Worm (Caenorhabditis elegans) whole organism, late embryonic: Measurements from ENCODE around the gene wrt-2.

ENCODE experiments used
- C08G9.2 ChIP-seq: sonication (generic microtip); optimal IDR thresholded peaks from 2 replicates; lab custom pipeline; 2016; ENCODE audit warnings: mild to moderate bottlenecking, missing genetic modification characterization, moderate library complexity, missing compliant biosample characterization
- K09A11.1 ChIP-seq: sonication (generic microtip); optimal IDR thresholded peaks from 2 replicates; lab custom pipeline; 2017; ENCODE audit warnings: antibody characterized with exemption, mild to moderate bottlenecking, missing genetic modification characterization, missing compliant biosample characterization; ENCODE audit not compliant: insufficient read depth
- T23F11.4 ChIP-seq: fragments of 200-800 bp; sonication (Bioruptor generic); optimal IDR thresholded peaks from 2 replicates; lab custom pipeline; 2018; ENCODE audit warnings: mild to moderate bottlenecking, missing genetic modification characterization, missing compliant biosample characterization
- Y22D7AL.16 ChIP-seq: sonication (generic microtip); optimal IDR thresholded peaks from 2 replicates; lab custom pipeline; 2016; ENCODE audit warnings: missing genetic modification characterization, missing compliant biosample characterization
- ceh-18 ChIP-seq: sonication (generic microtip); optimal IDR thresholded peaks from 2 replicates; lab custom pipeline; 2016; ENCODE audit warnings: missing genetic modification characterization, missing compliant biosample characterization
- ceh-2 ChIP-seq: sonication (generic microtip); optimal IDR thresholded peaks from 2 replicates; lab custom pipeline; 2016; ENCODE audit warnings: missing genotype, missing genetic modification characterization, missing compliant biosample characterization
- ceh-24 ChIP-seq: sonication (generic microtip); optimal IDR thresholded peaks from 2 replicates; lab custom pipeline; 2016; ENCODE audit warnings: mild to moderate bottlenecking, missing genetic modification characterization, missing compliant biosample characterization
- ceh-31 ChIP-seq: sonication (generic microtip); optimal IDR thresholded peaks from 2 replicates; lab custom pipeline; 2016; ENCODE audit warnings: missing genetic modification characterization, missing compliant biosample characterization
- ceh-34 ChIP-seq: sonication (generic microtip); optimal IDR thresholded peaks from 2 replicates; lab custom pipeline; 2016; ENCODE audit warnings: mild to moderate bottlenecking, missing genetic modification characterization, missing compliant biosample characterization
- ceh-48 ChIP-seq: sonication (generic microtip); optimal IDR thresholded peaks from 2 replicates; lab custom pipeline; 2016; ENCODE audit warnings: missing genetic modification characterization, inconsistent platforms, missing compliant biosample characterization
- ceh-6 ChIP-seq: fragments of 200-800 bp; sonication (Bioruptor generic); optimal IDR thresholded peaks from 2 replicates; lab custom pipeline; 2018; ENCODE audit warnings: mild to moderate bottlenecking, missing genetic modification characterization, missing compliant biosample characterization
- dmd-4 ChIP-seq: sonication (generic microtip); optimal IDR thresholded peaks from 2 replicates; lab custom pipeline; 2016; ENCODE audit warnings: borderline replicate concordance, missing genetic modification characterization, missing compliant biosample characterization
- dve-1 ChIP-seq: sonication (generic microtip); optimal IDR thresholded peaks from 2 replicates; lab custom pipeline; 2017; ENCODE audit warnings: antibody characterized with exemption, mild to moderate bottlenecking, missing genetic modification characterization, missing compliant biosample characterization
- elt-2 ChIP-seq: sonication (generic microtip); optimal IDR thresholded peaks from 2 replicates; lab custom pipeline; 2016; ENCODE audit warnings: missing genetic modification reagents, missing genetic modification characterization, missing compliant biosample characterization
- eyg-1 ChIP-seq: sonication (generic microtip); optimal IDR thresholded peaks from 2 replicates; lab custom pipeline; 2016; ENCODE audit warnings: missing genotype, missing genetic modification characterization, missing compliant biosample characterization
- fax-1 ChIP-seq: sonication (generic microtip); optimal IDR thresholded peaks from 2 replicates; lab custom pipeline; 2016; ENCODE audit warnings: missing genotype, missing genetic modification characterization, missing compliant biosample characterization
- gmeb-2 ChIP-seq: sonication (generic microtip); optimal IDR thresholded peaks from 2 replicates; lab custom pipeline; 2016; ENCODE audit warnings: missing genetic modification characterization, inconsistent platforms, missing compliant biosample characterization
- hlh-13 ChIP-seq: fragments of 200-800 bp; sonication (Bioruptor generic); optimal IDR thresholded peaks from 2 replicates; lab custom pipeline; 2018; ENCODE audit warnings: mild to moderate bottlenecking, missing genetic modification characterization, missing compliant biosample characterization
- hlh-15 ChIP-seq: sonication (generic microtip); optimal IDR thresholded peaks from 2 replicates; lab custom pipeline; 2016; ENCODE audit warnings: missing genetic modification characterization, missing compliant biosample characterization
- hlh-30 ChIP-seq: sonication (generic microtip); optimal IDR thresholded peaks from 2 replicates; lab custom pipeline; 2017; ENCODE audit warnings: antibody characterized with exemption, missing genetic modification characterization, missing compliant biosample characterization; ENCODE audit not compliant: insufficient read depth
- lim-6 ChIP-seq: sonication (generic microtip); optimal IDR thresholded peaks from 2 replicates; lab custom pipeline; 2016; ENCODE audit warnings: missing genetic modification characterization, missing compliant biosample characterization
- mec-3 ChIP-seq: sonication (generic microtip); optimal IDR thresholded peaks from 2 replicates; lab custom pipeline; 2016; ENCODE audit warnings: borderline replicate concordance, missing genetic modification characterization, missing compliant biosample characterization
- nfya-1 ChIP-seq: sonication (generic microtip); optimal IDR thresholded peaks from 2 replicates; lab custom pipeline; 2017; ENCODE audit warnings: missing genetic modification characterization, mild to moderate bottlenecking, missing compliant biosample characterization, antibody characterized with exemption, moderate library complexity
- odd-2 ChIP-seq: sonication (generic microtip); optimal IDR thresholded peaks from 2 replicates; lab custom pipeline; 2017; ENCODE audit warnings: antibody characterized with exemption, mild to moderate bottlenecking, missing genetic modification characterization, missing compliant biosample characterization
- pat-9 ChIP-seq: fragments of 200-800 bp; sonication (Bioruptor generic); optimal IDR thresholded peaks from 2 replicates; lab custom pipeline; 2018; ENCODE audit warnings: mild to moderate bottlenecking, missing genetic modification characterization, moderate library complexity, missing compliant biosample characterization
- pax-1 ChIP-seq: fragments of 150-350 bp; optimal IDR thresholded peaks from 2 replicates; lab custom pipeline; 2014; ENCODE audit warnings: missing biosample characterization, missing genetic modification characterization
- pha-2 ChIP-seq: sonication (generic microtip); optimal IDR thresholded peaks from 2 replicates; lab custom pipeline; 2017; ENCODE audit warnings: mild to moderate bottlenecking, missing genetic modification characterization, missing compliant biosample characterization
- pqm-1 ChIP-seq: sonication (generic microtip); optimal IDR thresholded peaks from 2 replicates; lab custom pipeline; 2016; ENCODE audit warnings: missing genetic modification characterization, missing compliant biosample characterization
- pros-1 ChIP-seq: fragments of 150-350 bp; optimal IDR thresholded peaks from 2 replicates; lab custom pipeline; 2014; ENCODE audit warnings: missing biosample characterization, missing genetic modification reagents, missing genetic modification characterization
- ref-2 ChIP-seq: sonication (generic microtip); optimal IDR thresholded peaks from 2 replicates; lab custom pipeline; 2016; ENCODE audit warnings: missing genetic modification characterization, missing compliant biosample characterization
- rnt-1 ChIP-seq: sonication (generic microtip); optimal IDR thresholded peaks from 2 replicates; lab custom pipeline; 2016; ENCODE audit warnings: missing genetic modification characterization, missing compliant biosample characterization
- sdc-2 ChIP-seq: sonication (generic microtip); optimal IDR thresholded peaks from 2 replicates; lab custom pipeline; 2016; ENCODE audit warnings: missing genotype, missing genetic modification characterization, missing compliant biosample characterization
- sox-2 ChIP-seq: fragments of 200-800 bp; sonication (Bioruptor generic); IDR thresholded peaks from 2 replicates; pipeline ENCODE4 v1.3.6; 2022; ENCODE audit warnings: missing genetic modification reagents, missing genetic modification characterization, missing compliant biosample characterization
- syd-9 ChIP-seq: sonication (generic microtip); optimal IDR thresholded peaks from 2 replicates; lab custom pipeline; 2016; ENCODE audit warnings: mild to moderate bottlenecking, missing genetic modification characterization, moderate library complexity, missing compliant biosample characterization
- tbx-2 ChIP-seq: sonication (generic microtip); optimal IDR thresholded peaks from 2 replicates; lab custom pipeline; 2016; ENCODE audit warnings: missing genetic modification characterization, missing compliant biosample characterization
- tbx-7 ChIP-seq: sonication (generic microtip); optimal IDR thresholded peaks from 2 replicates; lab custom pipeline; 2016; ENCODE audit warnings: missing genotype, missing genetic modification characterization, missing compliant biosample characterization
- unc-42 ChIP-seq: sonication (generic microtip); optimal IDR thresholded peaks from 2 replicates; lab custom pipeline; 2016; ENCODE audit warnings: missing genotype, missing genetic modification characterization, missing compliant biosample characterization
- unc-86 ChIP-seq: sonication (generic microtip); optimal IDR thresholded peaks from 2 replicates; lab custom pipeline; 2016; ENCODE audit warnings: missing genetic modification characterization, missing compliant biosample characterization
- zip-5 ChIP-seq: sonication (generic microtip); optimal IDR thresholded peaks from 2 replicates; lab custom pipeline; 2016; ENCODE audit warnings: missing genetic modification characterization, missing compliant biosample characterization

The wrt-2 gene

ce11 chrX:3116033-3116876 lies 22.1 kb upstream of the wrt-2 start, which contains the start of gene mai-1:
Gene mai-1 (minus strand): TSS chrX:3116589.
- peak; percentile 24 for TF ChIP-seq ref-2 (tag; lab: Kevin White, UChicago)
- no peak for TF ChIP-seq dve-1 (tag; lab: Kevin White, UChicago)
- peak; percentile 74 for TF ChIP-seq ceh-31 (tag; lab: Kevin White, UChicago)
- no peak for TF ChIP-seq pax-1 (tag; lab: Kevin White, UChicago)
- TF ChIP-seq fax-1 (tag; lab: Kevin White, UChicago): no peak
- no peak for TF ChIP-seq ceh-48
- TF ChIP-seq tbx-7 (tag; lab: Kevin White, UChicago): no peak
- TF ChIP-seq unc-86 (tag; lab: Kevin White, UChicago): no peak
- TF ChIP-seq ceh-18 (tag; lab: Kevin White, UChicago): peak; percentile 83
- TF ChIP-seq lim-6 (tag; lab: Kevin White, UChicago): no peak
- no peak for TF ChIP-seq zip-5 (tag; lab: Kevin White, UChicago)
- TF ChIP-seq nfya-1 (tag; lab: Kevin White, UChicago): peak; percentile 51
- TF ChIP-seq unc-42 (tag; lab: Kevin White, UChicago): no peak
- TF ChIP-seq odd-2 (tag; lab: Kevin White, UChicago): no peak
- TF ChIP-seq dmd-4 (tag; lab: Kevin White, UChicago): no peak
- TF ChIP-seq ceh-24 (tag; lab: Kevin White, UChicago): no peak
- no peak for TF ChIP-seq gmeb-2 (tag; lab: Kevin White, UChicago)
- TF ChIP-seq ceh-34: peak; percentile 30
- TF ChIP-seq ceh-2 (tag; lab: Kevin White, UChicago): no peak
- TF ChIP-seq C08G9.2 (tag; lab: Kevin White, UChicago): no peak
- no peak for TF ChIP-seq hlh-13 (GFP tag; lab: Kevin White, UChicago)
- TF ChIP-seq Y22D7AL.16 (tag; lab: Kevin White, UChicago): no peak
- TF ChIP-seq sox-2 (GFP tag; lab: Robert Waterston, UW): no peak
- no peak for TF ChIP-seq pros-1 (tag; lab: Kevin White, UChicago)
- TF ChIP-seq ceh-6: no peak
- TF ChIP-seq tbx-2: peak; percentile 67
- peak; percentile 4 for TF ChIP-seq pat-9 (tag; lab: Kevin White, UChicago)
- no peak for TF ChIP-seq K09A11.1
- no peak for TF ChIP-seq rnt-1 (tag; lab: Kevin White, UChicago)
- TF ChIP-seq sdc-2 (tag; lab: Kevin White, UChicago): no peak
- no peak for TF ChIP-seq syd-9
- no peak for TF ChIP-seq pha-2 (tag; lab: Kevin White, UChicago)

DNA sequence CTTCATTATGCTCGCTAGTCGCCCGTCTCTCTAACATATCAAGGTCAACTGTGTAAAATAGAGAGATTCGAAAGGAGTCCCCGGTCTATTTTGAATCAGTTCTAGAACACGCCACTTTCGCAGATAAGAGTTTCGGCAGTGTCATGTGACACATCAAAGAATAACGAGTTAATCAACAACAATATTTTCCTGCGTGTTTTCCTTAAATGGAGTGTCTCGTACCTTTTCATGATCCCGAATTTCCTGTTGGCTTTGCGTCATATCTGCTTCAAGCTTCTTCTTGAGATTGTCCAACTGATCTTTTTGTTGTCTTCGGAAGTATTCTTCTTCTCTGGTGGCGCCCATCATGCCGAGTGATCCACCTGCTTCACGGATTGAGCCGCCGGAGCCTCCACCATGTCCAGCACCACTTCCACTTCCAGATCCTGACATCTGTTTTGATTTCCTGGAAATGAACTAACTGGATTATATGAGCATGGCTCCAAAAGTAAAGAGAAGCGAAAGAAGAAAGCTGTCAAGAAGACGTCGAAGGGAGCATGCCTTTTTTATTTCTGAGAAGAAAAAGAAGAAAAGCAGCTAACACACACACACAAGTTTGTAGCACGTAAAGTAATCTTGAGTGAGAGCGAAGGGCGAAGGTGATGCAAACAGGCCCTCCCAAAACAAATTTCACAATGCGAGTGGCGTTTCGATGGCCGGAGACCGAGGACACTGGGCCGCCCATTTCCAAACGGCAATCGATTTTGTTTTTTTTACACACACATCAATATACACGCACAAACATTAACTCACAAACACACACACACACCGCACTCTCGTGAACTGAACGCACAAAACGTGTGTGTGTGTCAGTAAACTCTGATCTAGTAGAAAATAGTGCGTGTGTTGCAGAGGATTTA lies 21.2 kb upstream of the wrt-2 start:
- TF ChIP-seq elt-2 (tag; lab: Kevin White, UChicago): peak; percentile 27
- TF ChIP-seq eyg-1 (tag; lab: Kevin White, UChicago): no peak
- TF ChIP-seq hlh-30 (tag; lab: Kevin White, UChicago): peak; percentile 7
- no peak for TF ChIP-seq pqm-1 (tag; lab: Kevin White, UChicago)
- TF ChIP-seq pat-9 (tag; lab: Kevin White, UChicago): no peak
- no peak for TF ChIP-seq ceh-31 (tag; lab: Kevin White, UChicago)
- peak; percentile 34 for TF ChIP-seq mec-3 (tag; lab: Kevin White, UChicago)
- no peak for TF ChIP-seq hlh-15 (tag; lab: Kevin White, UChicago)
- no peak for TF ChIP-seq pros-1 (tag; lab: Kevin White, UChicago)
- TF ChIP-seq T23F11.4 (GFP tag; lab: Kevin White, UChicago): no peak
- TF ChIP-seq, all 69 proteins: peak for 3
